Fruit fly (Drosophila melanogaster) whole organism, prepupa: Measurements from ENCODE around the gene Sec16.

Experiments
- Blimp-1 ChIP-seq: fragments of 200-800 bp; sonication (Bioruptor generic); optimal IDR thresholded peaks from 3 replicates; lab custom pipeline; 2017; ENCODE audit warnings: missing biosample characterization, missing genetic modification characterization, mild to moderate bottlenecking, moderate library complexity, missing genetic modification reagents
- CG10631 ChIP-seq: fragments of 200-800 bp; sonication (Bioruptor generic); optimal IDR thresholded peaks from 2 replicates; lab custom pipeline; 2016; ENCODE audit warnings: missing biosample characterization, missing genetic modification characterization
- CG10669 ChIP-seq: fragments of 200-800 bp; sonication (Bioruptor generic); optimal IDR thresholded peaks from 3 replicates; lab custom pipeline; 2018; ENCODE audit warnings: missing biosample characterization, mild to moderate bottlenecking, missing genetic modification characterization, moderate library complexity
- CG11762 ChIP-seq: fragments of 200-800 bp; sonication (Bioruptor generic); optimal IDR thresholded peaks from 3 replicates; lab custom pipeline; 2016; ENCODE audit warnings: missing biosample characterization, missing genetic modification characterization; ENCODE audit not compliant: insufficient read depth
- CG15336 ChIP-seq: fragments of 200-800 bp; sonication (Bioruptor generic); IDR thresholded peaks from 2 replicates; pipeline ENCODE4 v1.3.6; 2022; ENCODE audit warnings: missing biosample characterization, missing genetic modification characterization
- CG3032 ChIP-seq: fragments of 200-800 bp; optimal IDR thresholded peaks from 2 replicates; lab custom pipeline; 2019; ENCODE audit warnings: missing biosample characterization, mild to moderate bottlenecking, missing genetic modification characterization, moderate library complexity
- CG31627 ChIP-seq: fragments of 200-800 bp; sonication (Bioruptor generic); optimal IDR thresholded peaks from 3 replicates; lab custom pipeline; 2016; ENCODE audit warnings: missing biosample characterization, missing genetic modification characterization
- CG34406 ChIP-seq: fragments of 200-800 bp; sonication (Bioruptor generic); optimal IDR thresholded peaks from 3 replicates; lab custom pipeline; 2016; ENCODE audit warnings: missing biosample characterization, missing genetic modification characterization
- CG3919 ChIP-seq: fragments of 200-800 bp; sonication (Bioruptor generic); optimal IDR thresholded peaks from 3 replicates; lab custom pipeline; 2016; ENCODE audit warnings: missing biosample characterization, missing genetic modification characterization
- CG6163 ChIP-seq: fragments of 200-800 bp; sonication (Bioruptor generic); IDR thresholded peaks from 3 replicates; pipeline ENCODE4 v1.3.6; 2022; ENCODE audit warnings: missing biosample characterization, missing genetic modification characterization
- CG6276 ChIP-seq: fragments of 200-800 bp; sonication (Bioruptor generic); optimal IDR thresholded peaks from 2 replicates; lab custom pipeline; 2017; ENCODE audit warnings: missing biosample characterization, mild to moderate bottlenecking, missing genetic modification characterization
- CG6792 ChIP-seq: fragments of 200-800 bp; sonication (Bioruptor generic); optimal IDR thresholded peaks from 3 replicates; lab custom pipeline; 2016; ENCODE audit warnings: missing biosample characterization, missing genetic modification characterization
- CG6808 ChIP-seq: fragments of 200-800 bp; sonication (Bioruptor generic); optimal IDR thresholded peaks from 3 replicates; lab custom pipeline; 2017; ENCODE audit warnings: missing biosample characterization, missing genetic modification characterization, mild to moderate bottlenecking, moderate library complexity, missing genetic modification reagents
- CG6854 ChIP-seq: fragments of 200-800 bp; sonication (Bioruptor generic); optimal IDR thresholded peaks from 2 replicates; lab custom pipeline; 2017; ENCODE audit warnings: missing biosample characterization, mild to moderate bottlenecking, missing genetic modification characterization
- CG8119 ChIP-seq: fragments of 200-800 bp; sonication (Bioruptor generic); IDR thresholded peaks from 3 replicates; pipeline ENCODE4 v1.3.6; 2022; ENCODE audit warnings: missing biosample characterization, missing genetic modification characterization
- CG8319 ChIP-seq: fragments of 200-800 bp; sonication (Bioruptor generic); optimal IDR thresholded peaks from 3 replicates; lab custom pipeline; 2016; ENCODE audit warnings: missing biosample characterization, missing genetic modification characterization
- CG8632 ChIP-seq: fragments of 200-800 bp; sonication (Bioruptor generic); optimal IDR thresholded peaks from 3 replicates; lab custom pipeline; 2016; ENCODE audit warnings: missing biosample characterization, missing genetic modification characterization
- CG9139 ChIP-seq: fragments of 200-800 bp; sonication (Bioruptor generic); optimal IDR thresholded peaks from 3 replicates; lab custom pipeline; 2017; ENCODE audit warnings: missing biosample characterization, mild to moderate bottlenecking, missing genetic modification characterization
- Eip75B ChIP-seq: fragments of 200-800 bp; sonication (Bioruptor generic); optimal IDR thresholded peaks from 3 replicates; lab custom pipeline; 2016; ENCODE audit warnings: missing biosample characterization, missing genetic modification characterization
- Eip78C ChIP-seq: fragments of 200-800 bp; sonication (Bioruptor generic); peaks from one replicate; lab custom pipeline; 2016; ENCODE audit warnings: missing biosample characterization, missing genetic modification characterization
- Eip93F ChIP-seq: fragments of 200-800 bp; sonication (Bioruptor generic); optimal IDR thresholded peaks from 2 replicates; lab custom pipeline; 2016; ENCODE audit warnings: missing biosample characterization, mild to moderate bottlenecking, missing genetic modification characterization
- Ets96B ChIP-seq: fragments of 200-800 bp; optimal IDR thresholded peaks from 2 replicates; lab custom pipeline; 2019; ENCODE audit warnings: missing biosample characterization, mild to moderate bottlenecking, missing genetic modification characterization, moderate library complexity
- Hr39 ChIP-seq: fragments of 200-800 bp; sonication (Bioruptor generic); optimal IDR thresholded peaks from 2 replicates; lab custom pipeline; 2016; ENCODE audit warnings: missing biosample characterization, missing genetic modification characterization
- Lpt ChIP-seq: fragments of 200-800 bp; sonication (Bioruptor generic); optimal IDR thresholded peaks from 3 replicates; lab custom pipeline; 2016; ENCODE audit warnings: missing biosample characterization, missing genetic modification characterization
- Met ChIP-seq: fragments of 200-800 bp; sonication (Bioruptor generic); optimal IDR thresholded peaks from 3 replicates; lab custom pipeline; 2016; ENCODE audit warnings: missing biosample characterization, missing genetic modification characterization
- OdsH ChIP-seq: fragments of 200-800 bp; sonication (Bioruptor generic); optimal IDR thresholded peaks from 3 replicates; lab custom pipeline; 2016; ENCODE audit warnings: missing biosample characterization, missing genetic modification characterization
- Smox ChIP-seq: fragments of 200-800 bp; sonication (Bioruptor generic); optimal IDR thresholded peaks from 3 replicates; lab custom pipeline; 2016; ENCODE audit warnings: missing biosample characterization, missing genetic modification characterization
- Sox14 ChIP-seq: fragments of 200-800 bp; sonication (Bioruptor generic); optimal IDR thresholded peaks from 3 replicates; lab custom pipeline; 2016; ENCODE audit warnings: missing biosample characterization, missing genetic modification characterization
- acj6 ChIP-seq: fragments of 200-800 bp; sonication (Bioruptor generic); optimal IDR thresholded peaks from 3 replicates; lab custom pipeline; 2016; ENCODE audit warnings: missing biosample characterization, missing genetic modification characterization
- cyc ChIP-seq: fragments of 200-800 bp; sonication (Bioruptor generic); optimal IDR thresholded peaks from 3 replicates; lab custom pipeline; 2016; ENCODE audit warnings: missing biosample characterization, missing genetic modification characterization
- dac ChIP-seq: fragments of 200-800 bp; sonication (Bioruptor generic); optimal IDR thresholded peaks from 2 replicates; lab custom pipeline; 2017; ENCODE audit warnings: missing biosample characterization, mild to moderate bottlenecking, missing genetic modification characterization
- dsx ChIP-seq: fragments of 200-800 bp; optimal IDR thresholded peaks from 3 replicates; lab custom pipeline; 2019; ENCODE audit warnings: missing biosample characterization, mild to moderate bottlenecking, missing genetic modification characterization, moderate library complexity; ENCODE audit not compliant: poor library complexity, severe bottlenecking
- eg ChIP-seq: fragments of 200-800 bp; sonication (Bioruptor generic); IDR thresholded peaks from 3 replicates; pipeline ENCODE4 v1.3.6; 2022; ENCODE audit warnings: missing biosample characterization, missing genetic modification characterization
- esn ChIP-seq: fragments of 200-800 bp; sonication (Bioruptor generic); optimal IDR thresholded peaks from 2 replicates; lab custom pipeline; 2016; ENCODE audit warnings: missing biosample characterization, mild to moderate bottlenecking, missing genetic modification characterization, moderate library complexity
- fd59A ChIP-seq: fragments of 200-800 bp; sonication (Bioruptor generic); optimal IDR thresholded peaks from 2 replicates; lab custom pipeline; 2017; ENCODE audit warnings: missing biosample characterization, mild to moderate bottlenecking, missing genetic modification characterization, missing genetic modification reagents
- fkh ChIP-seq: fragments of 200-800 bp; sonication (Bioruptor generic); optimal IDR thresholded peaks from 3 replicates; lab custom pipeline; 2017; ENCODE audit warnings: missing biosample characterization, mild to moderate bottlenecking, missing genetic modification characterization, moderate library complexity
- lz ChIP-seq: fragments of 200-800 bp; sonication (Bioruptor generic); optimal IDR thresholded peaks from 3 replicates; lab custom pipeline; 2016; ENCODE audit warnings: missing biosample characterization, missing genetic modification characterization
- net ChIP-seq: fragments of 200-800 bp; sonication (Bioruptor generic); optimal IDR thresholded peaks from 3 replicates; lab custom pipeline; 2016; ENCODE audit warnings: missing biosample characterization, missing genetic modification characterization
- pdm3 ChIP-seq: fragments of 200-800 bp; sonication (Bioruptor generic); optimal IDR thresholded peaks from 3 replicates; lab custom pipeline; 2016; ENCODE audit warnings: missing biosample characterization, missing genetic modification characterization
- salr ChIP-seq, 2 experiments: fragments of 200-800 bp; sonication (Bioruptor generic); optimal IDR thresholded peaks; 3 replicates each; lab custom pipeline; 2016 to 2018; ENCODE audit warnings: missing biosample characterization in 2 of 2, missing genetic modification characterization in 2 of 2, mild to moderate bottlenecking in 1 of 2
- ss ChIP-seq, 2 experiments: fragments of 200-800 bp; sonication (Bioruptor generic); optimal IDR thresholded peaks; 2 replicates in 1 of 2; 3 replicates in 1 of 2; lab custom pipeline; 2017 to 2018; ENCODE audit warnings: mild to moderate bottlenecking in 2 of 2, missing biosample characterization in 2 of 2, missing genetic modification characterization in 2 of 2, moderate library complexity in 1 of 2
- svp ChIP-seq: fragments of 200-800 bp; sonication (Bioruptor generic); peaks from one replicate; lab custom pipeline; 2016; ENCODE audit warnings: missing biosample characterization, missing genetic modification characterization
- topi ChIP-seq: fragments of 200-800 bp; sonication (Bioruptor generic); optimal IDR thresholded peaks from 3 replicates; lab custom pipeline; 2016; ENCODE audit warnings: missing biosample characterization, missing genetic modification characterization
- vri ChIP-seq: fragments of 200-800 bp; sonication (Bioruptor generic); optimal IDR thresholded peaks from 3 replicates; lab custom pipeline; 2016; ENCODE audit warnings: missing biosample characterization, mild to moderate bottlenecking, missing genetic modification characterization

Sec16 gene

dm6 chrX:12629564-12629963 lies 33.7 kb downstream of the Sec16 start, which contains the start of the genes Aven and CG2540 (continued):
- TF ChIP-seq fd59A (peak; percentile 39), Blimp-1 (GFP tag; lab: Kevin White, UChicago) (peak; percentile 26), CG8119 (GFP tag; lab: Robert Waterston, UW) (peak; percentile 76), CG34406 (GFP tag; lab: Kevin White, UChicago) (peak; percentile 76), CG11762 (GFP tag; lab: Kevin White, UChicago) (peak; percentile 36), Hr39 (GFP tag; lab: Kevin White, UChicago) (peak; percentile 1), cyc (GFP tag; lab: Kevin White, UChicago) (peak; percentile 40), dac (peak; percentile 70), fkh (GFP tag; lab: Kevin White, UChicago) (peak; percentile 56), CG6163 (GFP tag; lab: Robert Waterston, UW) (0 out of 3 replicates have a peak, but pooled peaks have one; percentile 39), acj6 (peak; percentile 81), Eip93F (GFP tag; lab: Kevin White, UChicago) (peak; percentile 48), CG6276 (GFP tag; lab: Kevin White, UChicago) (peak; percentile 77), pdm3 (peak; percentile 56), CG31627 (GFP tag; lab: Kevin White, UChicago) (peak; percentile 16), CG10631 (peak; percentile 72), CG6792 (peak; percentile 68), CG6808 (GFP tag; lab: Kevin White, UChicago) (peak; percentile 76), CG9139 (peak; percentile 61)

- no peak for TF ChIP-seq fd59A
- TF ChIP-seq salr (GFP tag; optimal IDR thresholded peaks at IDR 0.05; lab: Kevin White, UChicago): no peak
- no peak for TF ChIP-seq CG9139
- TF ChIP-seq CG10669 (GFP tag; lab: Kevin White, UChicago): no peak
- peak; percentile 76 for TF ChIP-seq svp (GFP tag; lab: Kevin White, UChicago)
- TF ChIP-seq Sox14 (GFP tag; lab: Kevin White, UChicago): no peak
- peak; percentile 35 for TF ChIP-seq CG10631
- TF ChIP-seq ss (GFP tag; optimal IDR thresholded peaks at IDR 0.05; lab: Kevin White, UChicago): no peak
- TF ChIP-seq CG6854 (GFP tag; lab: Kevin White, UChicago): peak; percentile 51
- peak; percentile 18 for TF ChIP-seq Met (GFP tag; lab: Kevin White, UChicago)
- TF ChIP-seq OdsH (GFP tag; lab: Kevin White, UChicago): peak; percentile 23
- no peak for TF ChIP-seq dac
- TF ChIP-seq CG34406 (GFP tag; lab: Kevin White, UChicago): no peak
- TF ChIP-seq pdm3: no peak
- TF ChIP-seq CG31627 (GFP tag; lab: Kevin White, UChicago): peak; percentile 26
- TF ChIP-seq CG3919 (GFP tag; lab: Kevin White, UChicago): no peak
- TF ChIP-seq CG8319 (GFP tag; lab: Kevin White, UChicago): no peak
- TF ChIP-seq Smox (GFP tag; lab: Kevin White, UChicago): no peak
- TF ChIP-seq Eip78C (GFP tag; lab: Kevin White, UChicago): peak; percentile 61
- no peak for TF ChIP-seq CG8119 (GFP tag; lab: Robert Waterston, UW)
- peak; percentile 10 for TF ChIP-seq esn (GFP tag; lab: Kevin White, UChicago)
- no peak for TF ChIP-seq CG8632
- peak; percentile 47; the same call in 1 of the 3 replicates for TF ChIP-seq eg (GFP tag; lab: Robert Waterston, UW)
- no peak for TF ChIP-seq Ets96B
- TF ChIP-seq topi (GFP tag; lab: Kevin White, UChicago): peak; percentile 7
- TF ChIP-seq acj6: peak; percentile 19
- no peak for TF ChIP-seq CG15336 (GFP tag; lab: Robert Waterston, UW)
- TF ChIP-seq cyc (GFP tag; lab: Kevin White, UChicago): peak; percentile 20
- peak; percentile 12 for TF ChIP-seq Lpt
- TF ChIP-seq Eip93F (GFP tag; lab: Kevin White, UChicago): no peak
- TF ChIP-seq lz (GFP tag; lab: Kevin White, UChicago): peak; percentile 4
- no peak for TF ChIP-seq vri
- no peak for TF ChIP-seq CG6163 (GFP tag; lab: Robert Waterston, UW)
- no peak for TF ChIP-seq dsx (GFP tag; lab: Kevin White, UChicago)
- TF ChIP-seq Eip75B (GFP tag; lab: Kevin White, UChicago): peak; percentile 11
- TF ChIP-seq CG6276 (GFP tag; lab: Kevin White, UChicago): no peak
- peak; percentile 30 for TF ChIP-seq CG3032 (tag; lab: Kevin White, UChicago)
- TF ChIP-seq net (GFP tag; lab: Kevin White, UChicago): no peak
- no peak for TF ChIP-seq CG11762 (GFP tag; lab: Kevin White, UChicago)
Measured at dm6 chrX:12631317-12632156, 35.7 kb downstream of the Sec16 start, which contains the start of gene Tomosyn. TSS of gene Tomosyn (plus strand) at chrX:12631605.
